Fruit fly (Drosophila melanogaster): Measurements from ENCODE around the gene WRNexo.
A peak's percentile ranks its signal among the peaks of the same experiment; 100 is the strongest.

The WRNexo gene

dm6 chr3R:18402549-18403429, 36.8 kb upstream of the WRNexo start, which contains the start of the genes Wdr37 and koko (continued):
- TF ChIP-seq CG11762 (GFP tag; optimal IDR thresholded peaks at IDR 0.05; ENCODE audit: insufficient read depth) (peak; percentile 95), fd59A (GFP tag; optimal IDR thresholded peaks at IDR 0.05) (peak; percentile 83), CG8632 (GFP tag; optimal IDR thresholded peaks at IDR 0.05) (peak; percentile 96), CG6792 (GFP tag; optimal IDR thresholded peaks at IDR 0.05) (peak; percentile 94), acj6 (GFP tag; optimal IDR thresholded peaks at IDR 0.05) (peak; percentile 96), CG7368 (GFP tag; optimal IDR thresholded peaks at IDR 0.05) (peak; percentile 86), Hr38 (GFP tag; optimal IDR thresholded peaks at IDR 0.05) (no peak), esn (GFP tag; optimal IDR thresholded peaks at IDR 0.05) (peak; percentile 96), Eip78C (GFP tag) (peak; percentile 98), CG6808 (GFP tag; optimal IDR thresholded peaks at IDR 0.05) (peak; percentile 72), Smox (GFP tag; optimal IDR thresholded peaks at IDR 0.05) (peak; percentile 93), eg (GFP tag; IDR thresholded peaks at IDR 0.05) (peak; percentile 98), Met (GFP tag; optimal IDR thresholded peaks at IDR 0.05) (peak; percentile 90), achi (GFP tag; optimal IDR thresholded peaks at IDR 0.05) (peak; percentile 95), CG3919 (GFP tag; optimal IDR thresholded peaks at IDR 0.05) (peak; percentile 95), CG8319 (GFP tag; optimal IDR thresholded peaks at IDR 0.05) (peak; percentile 93), CG1621 (tag; optimal IDR thresholded peaks at IDR 0.05) (peak; percentile 82), OdsH (GFP tag; optimal IDR thresholded peaks at IDR 0.05) (peak; percentile 97)

dm6 chr3R:18399698-18400020, 33.7 kb upstream of the WRNexo start:
- no peak for TF ChIP-seq CG1621 (tag; optimal IDR thresholded peaks at IDR 0.05)
- no peak for TF ChIP-seq Ets96B (tag; optimal IDR thresholded peaks at IDR 0.05)
- no peak for TF ChIP-seq CG7368 (GFP tag; optimal IDR thresholded peaks at IDR 0.05)
- no peak for TF ChIP-seq Lpt (GFP tag; optimal IDR thresholded peaks at IDR 0.05)
- no peak for TF ChIP-seq achi (GFP tag; optimal IDR thresholded peaks at IDR 0.05)
- TF ChIP-seq Smox (GFP tag; optimal IDR thresholded peaks at IDR 0.05): no peak
- TF ChIP-seq CG8632 (GFP tag; optimal IDR thresholded peaks at IDR 0.05): no peak
- no peak for TF ChIP-seq spab (GFP tag; optimal IDR thresholded peaks at IDR 0.05)
- TF ChIP-seq CG11294 (GFP tag; IDR thresholded peaks at IDR 0.05): no peak
- no peak for TF ChIP-seq dac (GFP tag; optimal IDR thresholded peaks at IDR 0.05)
- no peak for TF ChIP-seq net (GFP tag; optimal IDR thresholded peaks at IDR 0.05)
- no peak for TF ChIP-seq fd85E (GFP tag; optimal IDR thresholded peaks at IDR 0.05)
- TF ChIP-seq Hr4 (GFP tag; optimal IDR thresholded peaks at IDR 0.05): no peak
- no peak for TF ChIP-seq fkh (GFP tag; optimal IDR thresholded peaks at IDR 0.05)
- no peak for TF ChIP-seq esn (GFP tag; optimal IDR thresholded peaks at IDR 0.05)

dm6 chr3R:18398954-18399697, 33.2 kb upstream of the WRNexo start, which contains the start of gene Vha100-2:
Gene Vha100-2 (minus strand): TSS chr3R:18399169.
- TF ChIP-seq spab (GFP tag; optimal IDR thresholded peaks at IDR 0.05) (no peak), Blimp-1 (GFP tag; optimal IDR thresholded peaks at IDR 0.05) (no peak), CG31627 (GFP tag; optimal IDR thresholded peaks at IDR 0.05) (peak; percentile 20), Hr4 (GFP tag; optimal IDR thresholded peaks at IDR 0.05) (peak; percentile 45), esn (GFP tag; optimal IDR thresholded peaks at IDR 0.05) (peak; percentile 13), eg (GFP tag; IDR thresholded peaks at IDR 0.05) (peak; percentile 60), Gug (GFP tag; IDR thresholded peaks at IDR 0.05) (no peak), pdm3 (GFP tag; optimal IDR thresholded peaks at IDR 0.05) (no peak), Hr38 (GFP tag; optimal IDR thresholded peaks at IDR 0.05) (no peak), CG1621 (tag; optimal IDR thresholded peaks at IDR 0.05) (no peak), Sox15 (GFP tag; optimal IDR thresholded peaks at IDR 0.05) (no peak), dsx (GFP tag; optimal IDR thresholded peaks at IDR 0.05; ENCODE audit: poor library complexity, severe bottlenecking) (peak; percentile 80), acj6 (GFP tag; optimal IDR thresholded peaks at IDR 0.05) (peak; percentile 11), Eip75B (GFP tag; optimal IDR thresholded peaks at IDR 0.05) (no peak), CG15336 (GFP tag; IDR thresholded peaks at IDR 0.05) (peak; percentile 44; the same call in 1 of the 2 replicates), CG11902 (GFP tag; optimal IDR thresholded peaks at IDR 0.05) (no peak), CG11294 (GFP tag; IDR thresholded peaks at IDR 0.05) (no peak), CG11762 (GFP tag; optimal IDR thresholded peaks at IDR 0.05; ENCODE audit: insufficient read depth) (no peak), ss (GFP tag; optimal IDR thresholded peaks at IDR 0.05) (no peak), CG8319 (GFP tag; optimal IDR thresholded peaks at IDR 0.05) (no peak), CG6276 (GFP tag; optimal IDR thresholded peaks at IDR 0.05) (peak; percentile 19), CG6854 (GFP tag; optimal IDR thresholded peaks at IDR 0.05) (peak; percentile 59), OdsH (GFP tag; optimal IDR thresholded peaks at IDR 0.05) (peak; percentile 42), fd59A (GFP tag; optimal IDR thresholded peaks at IDR 0.05) (no peak), Eip93F (GFP tag; optimal IDR thresholded peaks at IDR 0.05) (no peak), fd85E (GFP tag; optimal IDR thresholded peaks at IDR 0.05) (peak; percentile 52), topi (GFP tag; optimal IDR thresholded peaks at IDR 0.05) (no peak), Sox14 (GFP tag; optimal IDR thresholded peaks at IDR 0.05) (peak; percentile 69), CG8119 (GFP tag; IDR thresholded peaks at IDR 0.05) (peak; percentile 51; the same call in 1 of the 3 replicates)

Data from whole organism, prepupa.